Worm (Caenorhabditis elegans) whole organism, L4 larva: ENCODE data around the gene str-226.
"Not testable (repeated sequence)": the region's sequence is repeated elsewhere in the genome, so short reads cannot be mapped to it uniquely, and the experiment has no call there.

Experiments used
- aha-1 ChIP-seq: fragments of 150-350 bp; peaks from one replicate; lab custom pipeline; 2014; ENCODE audit warnings: missing biosample characterization, missing genetic modification characterization
- arid-1 ChIP-seq: fragments of 200-800 bp; sonication (Bioruptor generic); conservative IDR thresholded peaks from 2 replicates; pipeline ENCODE4 v1.3.6; 2022; ENCODE audit warnings: missing genetic modification reagents, missing genetic modification characterization, missing compliant biosample characterization
- egl-27 ChIP-seq: sonication (generic microtip); optimal IDR thresholded peaks from 3 replicates; lab custom pipeline; 2017; ENCODE audit warnings: missing biosample characterization, missing genetic modification reagents, missing genetic modification characterization
- gei-8 ChIP-seq: fragments of 200-800 bp; sonication (Bioruptor generic); optimal IDR thresholded peaks from 2 replicates; lab custom pipeline; 2018; ENCODE audit warnings: mild to moderate bottlenecking, missing genetic modification characterization, missing compliant biosample characterization
- lin-29 ChIP-seq: fragments of 200-800 bp; sonication (Bioruptor generic); IDR thresholded peaks from 2 replicates; pipeline ENCODE4 v1.3.6; 2022; ENCODE audit warnings: missing genetic modification reagents, missing genetic modification characterization, missing compliant biosample characterization
- lin-39 ChIP-seq: fragments of 150-350 bp; optimal IDR thresholded peaks from 2 replicates; lab custom pipeline; 2014; ENCODE audit warnings: missing biosample characterization, missing genetic modification reagents, missing genetic modification characterization
- nhr-11 ChIP-seq: fragments of 150-350 bp; optimal IDR thresholded peaks from 2 replicates; lab custom pipeline; 2014; ENCODE audit warnings: missing biosample characterization, missing genetic modification characterization
- pqm-1 ChIP-seq: sonication (generic microtip); optimal IDR thresholded peaks from 2 replicates; lab custom pipeline; 2017; ENCODE audit warnings: missing biosample characterization, missing genetic modification characterization
- skn-1 ChIP-seq: fragments of 150-350 bp; optimal IDR thresholded peaks from 2 replicates; lab custom pipeline; 2014; ENCODE audit warnings: missing biosample characterization, missing genetic modification characterization
- unc-130 ChIP-seq: sonication (generic microtip); optimal IDR thresholded peaks from 2 replicates; lab custom pipeline; 2016; ENCODE audit warnings: missing genetic modification reagents, missing genetic modification characterization, missing compliant biosample characterization
- unc-62 ChIP-seq, 3 experiments: fragments of 150-350 bp in 1 of 3; sonication (generic microtip); optimal IDR thresholded peaks in 2 of 3; peaks in 1 of 3; 1 replicate in 1 of 3; 2 replicates in 2 of 3; lab custom pipeline; 2014 to 2017; ENCODE audit warnings: missing biosample characterization in 3 of 3, missing genetic modification characterization in 3 of 3, missing genetic modification reagents in 3 of 3, missing genotype in 1 of 3

- TF ChIP-seq pqm-1 (tag; lab: Kevin White, UChicago); unc-62 (GFP tag; optimal IDR thresholded peaks at IDR 0.05 in 1 of 2; lab: Kevin White, UChicago); unc-62 (tag; optimal IDR thresholded peaks at IDR 0.05; lab: Kevin White, UChicago); lin-29 (GFP tag; lab: Robert Waterston, UW); aha-1; skn-1 (tag; lab: Kevin White, UChicago); gei-8 (GFP tag; lab: Kevin White, UChicago); unc-130; arid-1 (GFP tag; lab: Robert Waterston, UW); nhr-11 (tag; lab: Kevin White, UChicago); egl-27; lin-39 (tag; lab: Kevin White, UChicago): not testable (repeated sequence)
Observed at ce11 chrV:3506252-3506651, 6.2 kb upstream of the str-226 start, which contains the start of gene ugt-64.
